Worm (Caenorhabditis elegans) whole organism, mixed stage, embryonic: ENCODE results near the gene gdh-1.

ENCODE experiments used
- blmp-1 ChIP-seq: fragments of 150-350 bp; optimal IDR thresholded peaks from 2 replicates; lab custom pipeline; 2014; ENCODE audit warnings: missing biosample characterization, missing genetic modification characterization
- cnd-1 ChIP-seq: fragments of 200-800 bp; sonication (Bioruptor generic); optimal IDR thresholded peaks from 2 replicates; lab custom pipeline; 2018; ENCODE audit warnings: mild to moderate bottlenecking, missing genetic modification characterization, missing compliant biosample characterization
- lin-13 ChIP-seq: fragments of 150-350 bp; optimal IDR thresholded peaks from 2 replicates; lab custom pipeline; 2014; ENCODE audit warnings: missing biosample characterization, missing genetic modification characterization
- nhr-237 ChIP-seq: fragments of 150-350 bp; optimal IDR thresholded peaks from 2 replicates; lab custom pipeline; 2014; ENCODE audit warnings: missing biosample characterization, missing genetic modification characterization
- nhr-76 ChIP-seq: sonication (generic microtip); optimal IDR thresholded peaks from 2 replicates; lab custom pipeline; 2017; ENCODE audit warnings: missing biosample characterization, missing genetic modification characterization
- snpc-4 ChIP-seq: fragments of 150-350 bp; optimal IDR thresholded peaks from 2 replicates; lab custom pipeline; 2014; ENCODE audit warnings: missing biosample characterization, missing genetic modification characterization
- unc-62 ChIP-seq: fragments of 150-350 bp; optimal IDR thresholded peaks from 2 replicates; lab custom pipeline; 2014; ENCODE audit warnings: missing biosample characterization, missing genetic modification reagents, missing genetic modification characterization

DNA sequence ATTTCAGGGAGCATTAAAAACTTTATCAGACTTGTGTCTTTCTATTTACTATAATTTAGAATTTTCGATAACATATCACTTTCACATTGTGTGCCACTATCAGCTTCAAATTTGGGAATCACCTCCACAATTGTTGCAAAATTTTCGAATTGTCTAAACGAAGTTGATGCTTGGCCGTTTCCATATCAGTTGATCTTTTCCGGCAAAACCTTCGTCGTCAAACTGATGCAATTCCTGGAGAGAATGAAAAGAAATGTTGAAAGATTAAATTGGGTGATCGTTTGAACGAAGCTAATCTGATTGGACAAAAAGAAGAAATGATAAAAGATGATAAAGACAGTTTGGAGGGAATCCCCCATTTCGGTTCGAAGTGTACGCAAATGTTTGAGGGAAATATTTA, 2.5 kb downstream of the gdh-1 start:
- no peak for TF ChIP-seq lin-13 (tag; lab: Kevin White, UChicago)
- TF ChIP-seq nhr-76 (tag; lab: Kevin White, UChicago), result no peak
- no peak for TF ChIP-seq unc-62 (GFP tag; lab: Kevin White, UChicago)
- TF ChIP-seq blmp-1, result no peak
- no peak for TF ChIP-seq snpc-4 (tag; lab: Kevin White, UChicago)
- TF ChIP-seq nhr-237 (tag; lab: Kevin White, UChicago), result no peak
- TF ChIP-seq cnd-1, result no peak
